Fruit fly (Drosophila melanogaster) whole organism, embryonic: ENCODE measurements around the gene CG12112.

Experiments
- Antp ChIP-seq: fragments of 200-800 bp; sonication (Bioruptor generic); optimal IDR thresholded peaks from 3 replicates; lab custom pipeline; 2016; ENCODE audit warnings: missing biosample characterization, missing genetic modification characterization
- BEAF-32 ChIP-seq: fragments of 200-800 bp; sonication (Bioruptor generic); optimal IDR thresholded peaks from 3 replicates; lab custom pipeline; 2017; ENCODE audit warnings: missing biosample characterization, missing genetic modification characterization, mild to moderate bottlenecking, moderate library complexity, missing genetic modification reagents
- CG1024 ChIP-seq: fragments of 200-800 bp; sonication (Bioruptor generic); IDR thresholded peaks from 2 replicates; pipeline ENCODE4 v1.3.6; 2022; ENCODE audit warnings: missing biosample characterization, missing genetic modification characterization
- CG10267 ChIP-seq: fragments of 200-800 bp; sonication (Bioruptor generic); optimal IDR thresholded peaks from 2 replicates; lab custom pipeline; 2018; ENCODE audit warnings: missing biosample characterization, mild to moderate bottlenecking, missing genetic modification characterization, moderate library complexity
- CG10543 ChIP-seq: fragments of 200-800 bp; sonication (Bioruptor generic); optimal IDR thresholded peaks from 3 replicates; lab custom pipeline; 2017; ENCODE audit warnings: missing biosample characterization, mild to moderate bottlenecking, missing genetic modification characterization, moderate library complexity
- CG11247 ChIP-seq: fragments of 200-800 bp; sonication (Bioruptor generic); IDR thresholded peaks from 2 replicates; pipeline ENCODE4 v1.3.6; 2022; ENCODE audit warnings: missing biosample characterization, missing genetic modification characterization
- CG12744 ChIP-seq: fragments of 200-800 bp; sonication (Bioruptor generic); optimal IDR thresholded peaks from 2 replicates; lab custom pipeline; 2016; ENCODE audit warnings: missing biosample characterization, missing genetic modification characterization
- CG14014 ChIP-seq: fragments of 200-800 bp; sonication (Bioruptor generic); IDR thresholded peaks from 2 replicates; pipeline ENCODE4 v1.3.6; 2022; ENCODE audit warnings: missing biosample characterization, missing genetic modification characterization
- CG14441 ChIP-seq: fragments of 200-800 bp; sonication (Bioruptor generic); IDR thresholded peaks from 2 replicates; pipeline ENCODE4 v1.3.6; 2022; ENCODE audit warnings: missing biosample characterization, missing genetic modification characterization
- CG14710 ChIP-seq: fragments of 200-800 bp; sonication (Bioruptor generic); optimal IDR thresholded peaks from 3 replicates; lab custom pipeline; 2019; ENCODE audit warnings: missing biosample characterization, mild to moderate bottlenecking, missing genetic modification characterization, moderate library complexity
- CG2875 ChIP-seq: fragments of 200-800 bp; sonication (Bioruptor generic); optimal IDR thresholded peaks from 2 replicates; lab custom pipeline; 2017; ENCODE audit warnings: missing biosample characterization, mild to moderate bottlenecking, missing genetic modification characterization, missing genetic modification reagents
- CG31224 ChIP-seq: fragments of 200-800 bp; sonication (Bioruptor generic); IDR thresholded peaks from 2 replicates; pipeline ENCODE4 v1.3.6; 2022; ENCODE audit warnings: missing biosample characterization, missing genetic modification characterization
- CG31388 ChIP-seq: fragments of 200-800 bp; sonication (Bioruptor generic); optimal IDR thresholded peaks from 2 replicates; lab custom pipeline; 2016; ENCODE audit warnings: missing biosample characterization, missing genetic modification characterization
- CG3407 ChIP-seq: fragments of 200-800 bp; sonication (Bioruptor generic); optimal IDR thresholded peaks from 2 replicates; lab custom pipeline; 2018; ENCODE audit warnings: missing biosample characterization, mild to moderate bottlenecking, missing genetic modification characterization
- CG4404 ChIP-seq: fragments of 200-800 bp; sonication (Bioruptor generic); IDR thresholded peaks from 2 replicates; pipeline ENCODE4 v1.3.6; 2022; ENCODE audit warnings: missing biosample characterization, missing genetic modification characterization
- CG5953 ChIP-seq: fragments of 200-800 bp; sonication (Bioruptor generic); IDR thresholded peaks from 2 replicates; pipeline ENCODE4 v1.3.6; 2022; ENCODE audit warnings: missing biosample characterization, missing genetic modification characterization
- CG7271 ChIP-seq: fragments of 200-800 bp; sonication (Bioruptor generic); optimal IDR thresholded peaks from 2 replicates; lab custom pipeline; 2018; ENCODE audit warnings: missing biosample characterization, mild to moderate bottlenecking, missing genetic modification characterization, moderate library complexity
- CG8290 ChIP-seq, 3 experiments: fragments of 200-800 bp; sonication (Bioruptor generic); optimal IDR thresholded peaks; 2 replicates each; lab custom pipeline; 2016 to 2019; ENCODE audit warnings: missing biosample characterization in 3 of 3, missing genetic modification characterization in 3 of 3, mild to moderate bottlenecking in 2 of 3, moderate library complexity in 1 of 3
- CG9797 ChIP-seq: fragments of 200-800 bp; sonication (Bioruptor generic); optimal IDR thresholded peaks from 3 replicates; lab custom pipeline; 2018; ENCODE audit warnings: missing biosample characterization, mild to moderate bottlenecking, missing genetic modification characterization
- Drgx ChIP-seq: fragments of 200-800 bp; sonication (Bioruptor generic); IDR thresholded peaks from 2 replicates; pipeline ENCODE4 v1.3.6; 2022; ENCODE audit warnings: missing biosample characterization, missing genetic modification characterization
- ERR ChIP-seq: fragments of 200-800 bp; sonication (Bioruptor generic); optimal IDR thresholded peaks from 2 replicates; lab custom pipeline; 2016; ENCODE audit warnings: missing biosample characterization, missing genetic modification characterization
- Elba2 ChIP-seq: fragments of 200-800 bp; sonication (Bioruptor generic); optimal IDR thresholded peaks from 3 replicates; lab custom pipeline; 2016; ENCODE audit warnings: missing biosample characterization, missing genetic modification characterization
- HmgD ChIP-seq: fragments of 200-800 bp; sonication (Bioruptor generic); optimal IDR thresholded peaks from 3 replicates; lab custom pipeline; 2016; ENCODE audit warnings: missing biosample characterization, missing genetic modification characterization
- Hmr ChIP-seq: fragments of 200-800 bp; sonication (Bioruptor generic); optimal IDR thresholded peaks from 3 replicates; lab custom pipeline; 2017; ENCODE audit warnings: mild to moderate bottlenecking, missing biosample characterization, missing genetic modification reagents, missing genetic modification characterization
- Lhr ChIP-seq: fragments of 200-800 bp; sonication (Bioruptor generic); optimal IDR thresholded peaks from 3 replicates; lab custom pipeline; 2017; ENCODE audit warnings: mild to moderate bottlenecking, missing biosample characterization, missing genetic modification reagents, missing genetic modification characterization
- NK7.1 ChIP-seq: fragments of 200-800 bp; sonication (Bioruptor generic); optimal IDR thresholded peaks from 3 replicates; lab custom pipeline; 2016; ENCODE audit warnings: missing biosample characterization, missing genetic modification characterization
- Neu2 ChIP-seq: fragments of 200-800 bp; sonication (Bioruptor generic); optimal IDR thresholded peaks from 3 replicates; lab custom pipeline; 2016; ENCODE audit warnings: missing biosample characterization, missing genetic modification characterization, borderline replicate concordance
- Oaz ChIP-seq: fragments of 200-800 bp; sonication (Bioruptor generic); IDR thresholded peaks from 2 replicates; pipeline ENCODE4 v1.3.6; 2022; ENCODE audit warnings: missing biosample characterization, missing genetic modification characterization
- Scr ChIP-seq: fragments of 200-800 bp; sonication (Bioruptor generic); IDR thresholded peaks from 2 replicates; pipeline ENCODE4 v1.3.6; 2022; ENCODE audit warnings: missing biosample characterization, missing genetic modification characterization; ENCODE audit not compliant: partially characterized antibody
- Stat92E ChIP-seq, 3 experiments: fragments of >200 bp in 2 of 3; fragments of 200-800 bp in 1 of 3; sonication (Bioruptor generic) in 1 of 3; optimal IDR thresholded peaks; 2 replicates each; lab custom pipeline; 2017 to 2019; ENCODE audit warnings: missing biosample characterization in 3 of 3, missing genetic modification characterization in 3 of 3, mild to moderate bottlenecking in 1 of 3, moderate library complexity in 1 of 3
- Trl ChIP-seq, 3 experiments: fragments of >200 bp in 2 of 3; fragments of 200-800 bp in 1 of 3; sonication (Bioruptor generic) in 1 of 3; optimal IDR thresholded peaks; 2 replicates in 1 of 3; 3 replicates in 2 of 3; lab custom pipeline; 2016 to 2017; ENCODE audit warnings: missing biosample characterization in 1 of 3, missing genetic modification characterization in 1 of 3
- bowl ChIP-seq: fragments of 200-800 bp; sonication (Bioruptor generic); IDR thresholded peaks from 2 replicates; pipeline ENCODE4 v1.3.6; 2022; ENCODE audit warnings: missing biosample characterization, missing genetic modification characterization
- btn ChIP-seq: fragments of 200-800 bp; sonication (Bioruptor generic); optimal IDR thresholded peaks from 2 replicates; lab custom pipeline; 2016; ENCODE audit warnings: missing biosample characterization, missing genetic modification characterization
- chm ChIP-seq: fragments of 200-800 bp; sonication (Bioruptor generic); IDR thresholded peaks from 2 replicates; pipeline ENCODE4 v1.3.6; 2022; ENCODE audit warnings: missing biosample characterization, missing genetic modification characterization
- crol ChIP-seq: fragments of 200-800 bp; sonication (Bioruptor generic); IDR thresholded peaks from 2 replicates; pipeline ENCODE4 v1.3.6; 2022; ENCODE audit warnings: missing biosample characterization, missing genetic modification characterization
- dmrt11E ChIP-seq: fragments of 200-800 bp; sonication (Bioruptor generic); optimal IDR thresholded peaks from 3 replicates; lab custom pipeline; 2018; ENCODE audit warnings: missing biosample characterization, mild to moderate bottlenecking, missing genetic modification characterization, moderate library complexity
- fd102C ChIP-seq: fragments of 200-800 bp; sonication (Bioruptor generic); optimal IDR thresholded peaks from 2 replicates; lab custom pipeline; 2018; ENCODE audit warnings: missing biosample characterization, mild to moderate bottlenecking, missing genetic modification characterization, moderate library complexity
- fd3F ChIP-seq: fragments of 200-800 bp; sonication (Bioruptor generic); optimal IDR thresholded peaks from 2 replicates; lab custom pipeline; 2018; ENCODE audit warnings: missing biosample characterization, mild to moderate bottlenecking, missing genetic modification characterization, moderate library complexity
- fu2 ChIP-seq: fragments of 200-800 bp; sonication (Bioruptor generic); optimal IDR thresholded peaks from 2 replicates; lab custom pipeline; 2016; ENCODE audit warnings: missing biosample characterization, missing genetic modification characterization
- h ChIP-seq: fragments of >200 bp; optimal IDR thresholded peaks from 2 replicates; lab custom pipeline; 2017
- kay ChIP-seq: fragments of 200-800 bp; sonication (Bioruptor generic); optimal IDR thresholded peaks from 2 replicates; lab custom pipeline; 2016; ENCODE audit warnings: missing biosample characterization, missing genetic modification characterization
- lilli ChIP-seq: fragments of 200-800 bp; sonication (Bioruptor generic); optimal IDR thresholded peaks from 3 replicates; lab custom pipeline; 2016; ENCODE audit warnings: missing biosample characterization, missing genetic modification characterization
- nmo ChIP-seq: fragments of 200-800 bp; sonication (Bioruptor generic); optimal IDR thresholded peaks from 2 replicates; lab custom pipeline; 2018; ENCODE audit warnings: missing biosample characterization, mild to moderate bottlenecking, missing genetic modification characterization, moderate library complexity
- pzg ChIP-seq: fragments of 200-800 bp; sonication (Bioruptor generic); optimal IDR thresholded peaks from 3 replicates; lab custom pipeline; 2018; ENCODE audit warnings: missing biosample characterization, mild to moderate bottlenecking, missing genetic modification characterization, moderate library complexity
- sens-2 ChIP-seq: fragments of 200-800 bp; sonication (Bioruptor generic); IDR thresholded peaks from 2 replicates; pipeline ENCODE4 v1.3.6; 2022; ENCODE audit warnings: missing biosample characterization, missing genetic modification characterization
- slbo ChIP-seq: fragments of 200-800 bp; sonication (Bioruptor generic); IDR thresholded peaks from 2 replicates; pipeline ENCODE4 v1.3.6; 2022; ENCODE audit warnings: missing biosample characterization, missing genetic modification characterization
- so ChIP-seq: fragments of 200-800 bp; sonication (Bioruptor generic); IDR thresholded peaks from 3 replicates; pipeline ENCODE4 v1.3.6; 2022; ENCODE audit warnings: missing biosample characterization, missing genetic modification characterization
- stwl ChIP-seq: fragments of 200-800 bp; sonication (Bioruptor generic); optimal IDR thresholded peaks from 3 replicates; lab custom pipeline; 2018; ENCODE audit warnings: missing biosample characterization, mild to moderate bottlenecking, missing genetic modification characterization, moderate library complexity
- tap ChIP-seq: fragments of 200-800 bp; optimal IDR thresholded peaks from 3 replicates; lab custom pipeline; 2019; ENCODE audit warnings: missing biosample characterization, mild to moderate bottlenecking, missing genetic modification characterization, moderate library complexity
- zen2 ChIP-seq: fragments of 200-800 bp; sonication (Bioruptor generic); IDR thresholded peaks from 3 replicates; pipeline ENCODE4 v1.3.6; 2022; ENCODE audit warnings: missing biosample characterization, missing genetic modification characterization; ENCODE audit not compliant: partially characterized antibody
- zf30C ChIP-seq: fragments of 200-800 bp; sonication (Bioruptor generic); optimal IDR thresholded peaks from 3 replicates; lab custom pipeline; 2018; ENCODE audit warnings: missing biosample characterization, mild to moderate bottlenecking, missing genetic modification characterization

CG12112 gene

DNA sequence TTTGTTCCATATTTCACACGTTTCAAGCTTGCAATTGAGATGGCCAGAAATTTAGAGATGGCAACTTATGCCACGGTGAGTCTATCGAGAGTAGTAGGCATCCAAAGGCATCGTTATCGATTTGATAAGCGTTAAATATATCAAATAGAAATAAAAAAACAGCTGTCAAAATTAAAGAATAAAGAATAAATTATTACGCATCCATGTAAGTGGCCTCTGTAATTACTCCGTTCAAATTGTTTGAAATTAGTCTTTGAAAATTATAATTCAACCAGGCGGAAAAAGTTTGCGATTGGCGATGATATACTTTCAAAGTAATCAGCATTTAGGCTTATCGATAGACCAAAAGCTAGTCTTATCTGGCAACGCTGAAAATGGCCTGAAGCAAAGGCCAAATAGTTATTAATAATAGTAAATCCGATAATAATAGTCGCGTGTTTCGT is 31.7 kb upstream of the CG12112 start, which contains the start of the genes CG12659 and Crag (continued):
- no peak for TF ChIP-seq chm (GFP tag; lab: Robert Waterston, UW)
- TF ChIP-seq tap: no peak
- no peak for TF ChIP-seq slbo (GFP tag; lab: Robert Waterston, UW)
- TF ChIP-seq Neu2 (GFP tag; lab: Kevin White, UChicago): no peak
- TF ChIP-seq btn (GFP tag; lab: Kevin White, UChicago): no peak
- TF ChIP-seq ERR (GFP tag; lab: Kevin White, UChicago): no peak
- TF ChIP-seq CG14014 (GFP tag; lab: Robert Waterston, UW): no peak
- no peak for TF ChIP-seq fu2 (GFP tag; lab: Kevin White, UChicago)
- peak; percentile 41 for TF ChIP-seq Lhr
- TF ChIP-seq CG1024 (GFP tag; lab: Robert Waterston, UW): no peak
- peak; percentile 74 for TF ChIP-seq BEAF-32
- TF ChIP-seq fd3F (GFP tag; lab: Kevin White, UChicago): no peak
- TF ChIP-seq stwl (tag; lab: Kevin White, UChicago): peak; percentile 72
- TF ChIP-seq dmrt11E (tag; lab: Kevin White, UChicago): no peak
- no peak for TF ChIP-seq Oaz (GFP tag; lab: Robert Waterston, UW)
- TF ChIP-seq CG8290 (GFP tag; optimal IDR thresholded peaks at IDR 0.05; lab: Kevin White, UChicago): peak; percentile 67
- peak in 1 of 2 experiments; percentile 47 for TF ChIP-seq CG8290 (tag; optimal IDR thresholded peaks at IDR 0.05; lab: Kevin White, UChicago)
- TF ChIP-seq CG7271 (tag; lab: Kevin White, UChicago): no peak
- no peak for TF ChIP-seq HmgD (GFP tag; lab: Kevin White, UChicago)
- no peak for TF ChIP-seq sens-2 (GFP tag; lab: Robert Waterston, UW)
- TF ChIP-seq h: no peak
- TF ChIP-seq CG14710: peak; percentile 36
- TF ChIP-seq Stat92E (GFP tag; optimal IDR thresholded peaks at IDR 0.05; lab: Kevin White, UChicago): no peak
- TF ChIP-seq so (GFP tag; lab: Robert Waterston, UW): no peak
- TF ChIP-seq CG4404 (GFP tag; lab: Robert Waterston, UW): no peak
- no peak for TF ChIP-seq Elba2 (GFP tag; lab: Kevin White, UChicago)
- TF ChIP-seq Antp (GFP tag; lab: Kevin White, UChicago): no peak
- TF ChIP-seq NK7.1 (GFP tag; lab: Kevin White, UChicago): no peak
- no peak for TF ChIP-seq Trl (optimal IDR thresholded peaks at IDR 0.05; lab: Kevin White, UChicago)
- no peak for TF ChIP-seq Trl (GFP tag; optimal IDR thresholded peaks at IDR 0.05; lab: Kevin White, UChicago)
- no peak for TF ChIP-seq CG3407 (GFP tag; lab: Kevin White, UChicago)
- peak; percentile 33 for TF ChIP-seq pzg
- no peak for TF ChIP-seq CG31388
- no peak for TF ChIP-seq CG14441 (GFP tag; lab: Robert Waterston, UW)
- TF ChIP-seq CG11247 (GFP tag; lab: Robert Waterston, UW): no peak
- TF ChIP-seq kay (GFP tag; lab: Kevin White, UChicago): no peak
- TF ChIP-seq crol (GFP tag; lab: Robert Waterston, UW): no peak
- TF ChIP-seq zf30C (GFP tag; lab: Kevin White, UChicago): no peak
- no peak for TF ChIP-seq CG5953 (GFP tag; lab: Robert Waterston, UW)
- TF ChIP-seq fd102C (GFP tag; lab: Kevin White, UChicago): no peak
- peak; percentile 71 for TF ChIP-seq Scr (GFP tag; lab: Robert Waterston, UW)
- TF ChIP-seq CG2875 (GFP tag; lab: Kevin White, UChicago): no peak
- TF ChIP-seq CG10543 (GFP tag; lab: Kevin White, UChicago): no peak
- peak; percentile 21 for TF ChIP-seq CG10267 (tag; lab: Kevin White, UChicago)
- TF ChIP-seq CG9797 (GFP tag; lab: Kevin White, UChicago): no peak
- TF ChIP-seq zen2 (GFP tag; lab: Robert Waterston, UW): peak; percentile 35; the same call in 1 of the 3 replicates
- no peak for TF ChIP-seq CG12744 (GFP tag; lab: Kevin White, UChicago)
- TF ChIP-seq CG31224 (GFP tag; lab: Robert Waterston, UW): no peak
- no peak for TF ChIP-seq Drgx (GFP tag; lab: Robert Waterston, UW)
- peak; percentile 36 for TF ChIP-seq lilli (GFP tag; lab: Kevin White, UChicago)
- TF ChIP-seq Hmr (GFP tag; lab: Kevin White, UChicago): no peak
- TF ChIP-seq bowl (GFP tag; lab: Robert Waterston, UW): no peak
- peak; percentile 28 for TF ChIP-seq nmo (GFP tag; lab: Kevin White, UChicago)
